Fruit fly (Drosophila melanogaster): ENCODE data around the gene TpnC25D.
A peak's percentile ranks its signal among the peaks of the same experiment; 100 is the strongest.

The TpnC25D gene

DNA sequence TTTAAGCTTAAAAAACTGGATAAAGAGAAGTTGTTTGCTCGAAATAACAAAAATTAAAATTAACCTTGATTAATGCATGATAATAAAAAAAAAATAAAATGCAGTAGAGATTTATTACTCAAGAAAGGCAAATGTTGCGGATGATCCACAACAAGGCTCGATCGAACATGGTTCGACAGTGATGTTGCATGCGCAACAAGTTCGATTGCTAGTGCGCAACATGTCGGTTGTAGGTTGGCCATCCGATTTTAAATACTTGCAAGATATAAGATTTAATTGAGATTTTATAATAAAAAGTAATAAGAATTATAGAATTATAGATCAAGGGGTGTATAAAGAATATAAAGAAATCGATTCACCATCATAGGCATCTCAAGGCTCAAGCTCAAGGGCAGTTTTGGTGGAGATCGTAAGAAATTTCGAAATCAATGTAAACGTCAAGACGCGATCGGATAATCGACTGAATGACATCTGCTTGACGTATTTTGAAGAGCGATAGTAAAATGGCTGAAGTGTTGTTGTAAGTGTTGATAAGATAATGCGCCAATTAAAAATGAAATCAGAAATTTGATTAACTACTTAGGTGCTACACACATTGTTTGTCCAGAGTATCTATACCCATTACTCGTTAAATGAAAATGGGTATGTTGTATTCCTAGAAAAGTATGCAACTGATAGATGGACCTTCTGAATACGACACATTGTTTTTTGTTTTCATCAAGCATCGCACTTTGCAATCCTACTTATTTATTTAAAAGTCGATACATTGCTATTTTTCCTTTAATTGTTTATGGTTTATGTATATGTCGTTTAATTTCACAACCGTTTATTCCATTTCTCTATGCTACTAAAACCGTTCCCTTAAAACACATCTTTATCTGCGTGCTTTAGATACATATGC lies 7.0 kb upstream of the TpnC25D start:
- TF ChIP-seq Pif1B (GFP tag; optimal IDR thresholded peaks at IDR 0.05) (no peak), CG4496 (GFP tag; IDR thresholded peaks at IDR 0.05) (no peak), EcR (GFP tag; optimal IDR thresholded peaks at IDR 0.05) (no peak), CG13204 (GFP tag; optimal IDR thresholded peaks at IDR 0.05) (no peak), CG8301 (tag; optimal IDR thresholded peaks at IDR 0.05) (no peak), Pif1A (GFP tag; optimal IDR thresholded peaks at IDR 0.05) (no peak), CG8159 (tag; optimal IDR thresholded peaks at IDR 0.05) (no peak)

DNA sequence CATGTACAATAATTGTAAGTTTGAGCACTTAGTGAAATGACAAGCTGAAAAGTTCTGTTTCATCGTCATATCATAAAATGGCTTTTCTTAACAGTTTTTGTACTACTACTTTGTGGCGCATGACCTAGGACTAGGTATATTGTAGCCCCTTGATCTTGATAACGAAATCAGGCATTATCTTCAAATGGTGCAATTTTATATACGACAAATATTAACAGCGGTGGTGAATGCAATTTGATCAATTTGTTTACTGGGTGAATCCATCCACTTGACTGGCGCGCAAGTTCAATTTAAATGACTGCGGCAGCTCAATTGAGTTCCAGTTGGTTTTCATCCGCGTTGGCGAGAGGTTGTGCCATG lies 6.4 kb upstream of the TpnC25D start, which contains the start of gene Cyp28d1:
Cyp28d1 (plus strand) TSS at position 316 of the 360 bp plus-strand sequence.
- no peak for TF ChIP-seq CG8159 (tag; optimal IDR thresholded peaks at IDR 0.05)
- no peak for TF ChIP-seq Pif1B (GFP tag; optimal IDR thresholded peaks at IDR 0.05)
- TF ChIP-seq Ets98B (GFP tag; IDR thresholded peaks at IDR 0.05) = no peak
- no peak for TF ChIP-seq rn (GFP tag; IDR thresholded peaks at IDR 0.05)
- TF ChIP-seq fd96Ca (GFP tag; IDR thresholded peaks at IDR 0.05) = no peak
- no peak for TF ChIP-seq EcR (GFP tag; optimal IDR thresholded peaks at IDR 0.05)
- no peak for TF ChIP-seq D1 (tag; optimal IDR thresholded peaks at IDR 0.05)
- TF ChIP-seq CG12605 (GFP tag; IDR thresholded peaks at IDR 0.05) = no peak
- TF ChIP-seq gl (tag; optimal IDR thresholded peaks at IDR 0.05) = no peak
- no peak for TF ChIP-seq Pif1A (GFP tag; optimal IDR thresholded peaks at IDR 0.05)
- TF ChIP-seq CG13204 (GFP tag; optimal IDR thresholded peaks at IDR 0.05) = no peak
- no peak for TF ChIP-seq Snoo (tag; optimal IDR thresholded peaks at IDR 0.05)
- TF ChIP-seq CG8301 (tag; optimal IDR thresholded peaks at IDR 0.05) = no peak
- TF ChIP-seq CG17806 (tag; optimal IDR thresholded peaks at IDR 0.05) = no peak
- no peak for TF ChIP-seq CG32121 (GFP tag; IDR thresholded peaks at IDR 0.05)

DNA sequence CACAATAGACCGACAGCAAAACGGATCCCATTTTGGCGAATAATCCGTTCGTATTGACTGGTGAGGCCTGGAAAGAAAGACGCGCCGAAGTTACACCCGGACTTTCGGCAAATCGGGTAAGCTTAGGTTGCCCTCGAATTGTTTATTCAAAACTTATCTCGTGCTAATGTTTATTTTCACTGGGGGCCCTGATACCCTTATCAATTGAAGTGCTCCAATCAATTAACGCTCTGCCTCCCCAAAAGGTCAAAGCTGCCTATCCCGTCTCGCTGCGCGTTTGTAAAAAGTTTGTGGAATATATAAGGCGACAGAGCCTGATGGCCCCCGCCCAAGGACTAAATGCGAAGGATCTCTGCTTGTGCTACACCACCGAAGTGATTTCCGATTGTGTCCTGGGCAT lies 5.6 kb upstream of the TpnC25D start:
- TF ChIP-seq Snoo (tag; optimal IDR thresholded peaks at IDR 0.05) = no peak
- no peak for TF ChIP-seq EcR (GFP tag; optimal IDR thresholded peaks at IDR 0.05)
- no peak for TF ChIP-seq CG9948 (tag; optimal IDR thresholded peaks at IDR 0.05)

DNA sequence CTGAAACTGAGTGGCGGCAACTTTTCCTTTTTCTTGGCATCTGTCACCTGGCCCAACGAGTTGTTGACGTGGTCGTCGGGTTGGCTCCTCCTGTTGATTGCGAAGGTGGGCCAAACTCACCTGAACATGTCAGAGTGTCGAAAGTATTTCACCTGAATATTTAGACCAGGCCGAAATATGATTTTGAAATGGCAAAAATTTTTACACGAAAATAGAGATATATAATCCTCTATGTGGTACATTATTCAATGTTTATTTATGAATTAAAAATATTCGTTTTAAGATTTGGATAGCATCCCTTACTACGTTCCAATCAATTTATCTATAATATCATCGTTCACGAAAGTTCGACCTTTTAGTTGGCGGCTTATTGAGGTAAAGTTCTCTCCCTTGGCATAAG lies 1.5 kb upstream of the TpnC25D start, which contains the start of gene CG7742:
CG7742 (minus strand) TSS at position 101 of the 400 bp plus-strand sequence.
- no peak for TF ChIP-seq CG32121 (GFP tag; IDR thresholded peaks at IDR 0.05)
- TF ChIP-seq rn (GFP tag; IDR thresholded peaks at IDR 0.05) = no peak
- no peak for TF ChIP-seq EcR (GFP tag; optimal IDR thresholded peaks at IDR 0.05)
- no peak for TF ChIP-seq CG14655 (GFP tag; optimal IDR thresholded peaks at IDR 0.05)
- TF ChIP-seq fd96Ca (GFP tag; IDR thresholded peaks at IDR 0.05) = no peak
- no peak for TF ChIP-seq CG34367 (tag; optimal IDR thresholded peaks at IDR 0.05)
- TF ChIP-seq Pif1B (GFP tag; optimal IDR thresholded peaks at IDR 0.05) = no peak
- TF ChIP-seq CG17806 (tag; optimal IDR thresholded peaks at IDR 0.05) = no peak
- no peak for TF ChIP-seq D1 (tag; optimal IDR thresholded peaks at IDR 0.05)
- TF ChIP-seq Ets98B (GFP tag; IDR thresholded peaks at IDR 0.05) = no peak
- TF ChIP-seq CG4496 (GFP tag; IDR thresholded peaks at IDR 0.05) = no peak
- no peak for TF ChIP-seq CG15710 (tag; optimal IDR thresholded peaks at IDR 0.05)
- no peak for TF ChIP-seq CG13204 (GFP tag; optimal IDR thresholded peaks at IDR 0.05)
- no peak for TF ChIP-seq gl (tag; optimal IDR thresholded peaks at IDR 0.05)
- no peak for TF ChIP-seq Pif1A (GFP tag; optimal IDR thresholded peaks at IDR 0.05)
- TF ChIP-seq CG10348 (GFP tag; IDR thresholded peaks at IDR 0.05) = no peak
- TF ChIP-seq Snoo (tag; optimal IDR thresholded peaks at IDR 0.05) = no peak

DNA sequence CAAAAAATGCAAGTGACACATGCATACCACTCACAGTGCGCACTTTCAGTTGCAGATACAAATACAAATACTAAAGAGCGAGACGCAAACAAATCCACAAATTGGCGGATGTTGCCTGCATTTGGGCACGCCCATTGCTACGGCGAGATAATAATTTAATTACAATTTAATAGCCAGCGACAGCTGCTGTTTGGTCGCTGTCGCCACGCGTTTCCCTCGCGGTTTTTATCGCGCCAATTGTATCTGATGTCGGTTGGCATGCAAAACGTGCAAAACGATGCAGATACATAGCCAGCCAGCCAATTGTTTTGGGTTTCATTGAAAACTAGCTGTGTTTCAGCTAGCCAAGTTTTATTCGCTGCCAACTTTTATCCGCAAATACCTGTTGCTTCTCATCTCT lies 6.8 kb downstream of the TpnC25D start:
- TF ChIP-seq CG8301 (tag; optimal IDR thresholded peaks at IDR 0.05) = no peak
- no peak for TF ChIP-seq Pif1B (GFP tag; optimal IDR thresholded peaks at IDR 0.05)
- no peak for TF ChIP-seq gl (tag; optimal IDR thresholded peaks at IDR 0.05)

DNA sequence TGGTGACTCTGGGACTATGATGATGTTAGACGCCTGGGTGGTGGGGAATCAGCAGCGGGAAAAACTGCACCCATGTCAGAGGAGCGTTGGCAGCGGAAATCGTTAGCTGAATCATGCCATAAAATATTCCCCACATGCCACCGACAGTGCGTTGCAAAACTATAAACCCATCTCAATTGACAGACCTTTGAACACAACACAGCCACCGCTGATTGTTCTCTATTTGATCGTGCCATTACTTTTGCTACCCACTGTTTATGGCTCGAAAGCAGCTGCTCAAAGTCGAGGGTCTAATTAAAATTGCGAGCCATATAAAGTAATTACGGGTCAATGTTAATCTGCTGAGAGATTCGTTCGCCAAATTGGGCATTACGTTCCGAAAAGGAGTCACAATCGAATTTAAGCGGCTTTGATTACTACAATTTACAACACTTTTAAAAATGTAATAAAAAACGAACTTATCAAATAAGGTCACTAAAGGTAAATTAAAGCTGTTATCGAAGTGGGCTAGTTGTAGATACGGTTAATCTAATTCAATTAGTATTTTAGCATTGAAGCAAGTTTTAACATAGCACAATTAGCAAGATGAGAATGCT lies 8.3 kb downstream of the TpnC25D start:
- peak; percentile 41; the same call in 2 of the 3 replicates for TF ChIP-seq CG4496 (GFP tag; IDR thresholded peaks at IDR 0.05)
- no peak for TF ChIP-seq CG8159 (tag; optimal IDR thresholded peaks at IDR 0.05)

DNA sequence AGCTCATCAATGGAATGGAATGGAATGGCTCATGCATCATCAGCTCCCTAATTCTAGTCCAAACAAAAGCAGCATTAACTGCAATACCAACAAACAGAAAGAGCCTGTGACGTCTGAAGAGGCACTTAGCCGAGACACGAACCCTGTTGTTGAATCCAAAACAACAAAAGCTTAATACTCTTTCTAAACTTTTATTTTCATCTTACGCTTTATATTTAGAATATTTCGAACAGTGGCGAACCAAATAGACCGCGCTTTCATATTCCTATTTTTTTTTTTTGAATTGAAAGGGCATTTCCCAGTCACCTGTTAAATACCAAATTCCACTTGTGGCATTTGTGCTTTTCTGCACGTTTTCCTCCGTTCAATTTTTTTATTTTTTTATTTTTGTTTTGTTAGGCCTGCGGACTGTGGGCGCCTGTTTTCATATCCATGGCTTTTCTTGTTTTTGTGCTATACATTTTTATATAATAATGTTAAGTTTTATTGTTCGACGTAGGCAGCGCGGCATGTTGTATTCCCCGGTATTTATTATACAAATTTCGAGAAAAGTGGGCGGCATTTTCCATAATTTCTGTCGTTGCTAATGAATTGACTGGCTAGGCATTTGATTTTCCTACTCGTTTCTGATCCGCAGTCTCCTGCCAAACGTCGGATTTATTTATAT lies 9.2 kb downstream of the TpnC25D start:
- peak; percentile 80; the same call in 2 of the 3 replicates for TF ChIP-seq fd96Ca (GFP tag; IDR thresholded peaks at IDR 0.05)
- TF ChIP-seq rn (GFP tag; IDR thresholded peaks at IDR 0.05) = peak; percentile 30; the same call in 1 of the 2 replicates
- TF ChIP-seq CG4496 (GFP tag; IDR thresholded peaks at IDR 0.05) = peak; percentile 72
- no peak for TF ChIP-seq CG15710 (tag; optimal IDR thresholded peaks at IDR 0.05)
- TF ChIP-seq CG10348 (GFP tag; IDR thresholded peaks at IDR 0.05) = no peak
- TF ChIP-seq EcR (GFP tag; optimal IDR thresholded peaks at IDR 0.05) = no peak
- TF ChIP-seq Ets98B (GFP tag; IDR thresholded peaks at IDR 0.05) = peak; percentile 76
- no peak for TF ChIP-seq CG34367 (tag; optimal IDR thresholded peaks at IDR 0.05)
- TF ChIP-seq Snoo (tag; optimal IDR thresholded peaks at IDR 0.05) = no peak
- peak; percentile 38 for TF ChIP-seq CG14655 (GFP tag; optimal IDR thresholded peaks at IDR 0.05)
- TF ChIP-seq CG32121 (GFP tag; IDR thresholded peaks at IDR 0.05) = peak; percentile 81
- no peak for TF ChIP-seq D1 (tag; optimal IDR thresholded peaks at IDR 0.05)
- TF ChIP-seq CG8301 (tag; optimal IDR thresholded peaks at IDR 0.05) = peak; percentile 29
- TF ChIP-seq CG13204 (GFP tag; optimal IDR thresholded peaks at IDR 0.05) = no peak
- no peak for TF ChIP-seq gl (tag; optimal IDR thresholded peaks at IDR 0.05)
- peak; percentile 0 for TF ChIP-seq CG9948 (tag; optimal IDR thresholded peaks at IDR 0.05)
- TF ChIP-seq CG8159 (tag; optimal IDR thresholded peaks at IDR 0.05) = no peak
- TF ChIP-seq CG12605 (GFP tag; IDR thresholded peaks at IDR 0.05) = peak; percentile 61
- no peak for TF ChIP-seq CG17806 (tag; optimal IDR thresholded peaks at IDR 0.05)
- peak; percentile 63 for TF ChIP-seq Pif1A (GFP tag; optimal IDR thresholded peaks at IDR 0.05)
- peak; percentile 39 for TF ChIP-seq Pif1B (GFP tag; optimal IDR thresholded peaks at IDR 0.05)
